Worm (Caenorhabditis elegans) whole organism, young adult: ENCODE measurements around the gene R09D1.13.

Experiments used
- C17E4.6 ChIP-seq: fragments of 200-800 bp; sonication (Bioruptor generic); IDR thresholded peaks from 2 replicates; pipeline ENCODE4 v1.3.6; 2022; ENCODE audit warnings: missing genetic modification reagents, missing genetic modification characterization, missing compliant biosample characterization
- F22D6.2 ChIP-seq: sonication (generic microtip); optimal IDR thresholded peaks from 2 replicates; lab custom pipeline; 2016; ENCODE audit warnings: mild to moderate bottlenecking, missing genetic modification characterization, missing compliant biosample characterization
- F23B12.7 ChIP-seq: sonication (generic microtip); optimal IDR thresholded peaks from 2 replicates; lab custom pipeline; 2017; ENCODE audit warnings: missing genetic modification characterization, mild to moderate bottlenecking, missing compliant biosample characterization, antibody characterized with exemption, moderate library complexity; ENCODE audit not compliant: insufficient read depth
- Y67H2A.10 ChIP-seq: fragments of 200-800 bp; sonication (Bioruptor generic); conservative IDR thresholded peaks from 2 replicates; pipeline ENCODE4 v1.3.6; 2022; ENCODE audit warnings: missing genetic modification reagents, missing genetic modification characterization, missing compliant biosample characterization
- ZK185.1 ChIP-seq: sonication (generic microtip); optimal IDR thresholded peaks from 2 replicates; lab custom pipeline; 2016; ENCODE audit warnings: mild to moderate bottlenecking, missing genetic modification characterization, missing compliant biosample characterization; ENCODE audit not compliant: poor library complexity, severe bottlenecking
- akir-1 ChIP-seq: fragments of 200-800 bp; sonication (Bioruptor generic); optimal IDR thresholded peaks from 2 replicates; lab custom pipeline; 2018; ENCODE audit warnings: mild to moderate bottlenecking, missing genetic modification characterization, moderate library complexity, missing compliant biosample characterization
- aptf-2 ChIP-seq: fragments of 200-800 bp; sonication (Bioruptor generic); conservative IDR thresholded peaks from 2 replicates; pipeline ENCODE4 v1.3.6; 2022; ENCODE audit warnings: missing genetic modification reagents, missing genetic modification characterization, missing compliant biosample characterization
- attf-5 ChIP-seq: fragments of 200-800 bp; sonication (Bioruptor generic); optimal IDR thresholded peaks from 2 replicates; lab custom pipeline; 2018; ENCODE audit warnings: mild to moderate bottlenecking, missing genetic modification characterization, missing compliant biosample characterization
- bed-1 ChIP-seq: fragments of 200-800 bp; sonication (Bioruptor generic); IDR thresholded peaks from 2 replicates; pipeline ENCODE4 v1.3.6; 2022; ENCODE audit warnings: missing genetic modification reagents, missing genetic modification characterization, missing compliant biosample characterization
- cebp-2 ChIP-seq: fragments of 200-800 bp; sonication (Bioruptor generic); IDR thresholded peaks from 2 replicates; pipeline ENCODE4 v1.3.6; 2022; ENCODE audit warnings: missing genetic modification characterization, missing compliant biosample characterization
- ceh-100 ChIP-seq: fragments of 200-800 bp; sonication (Bioruptor generic); IDR thresholded peaks from 2 replicates; pipeline ENCODE4 v1.3.6; 2022; ENCODE audit warnings: missing genetic modification reagents, missing genetic modification characterization, missing compliant biosample characterization
- ceh-58 ChIP-seq: fragments of 200-800 bp; sonication (Bioruptor generic); IDR thresholded peaks from 2 replicates; pipeline ENCODE4 v1.3.6; 2022; ENCODE audit warnings: missing genetic modification characterization, missing compliant biosample characterization
- ceh-79 ChIP-seq: sonication (generic microtip); optimal IDR thresholded peaks from 2 replicates; lab custom pipeline; 2017; ENCODE audit warnings: mild to moderate bottlenecking, missing genetic modification characterization, missing compliant biosample characterization
- die-1 ChIP-seq: sonication (generic microtip); optimal IDR thresholded peaks from 2 replicates; lab custom pipeline; 2016; ENCODE audit warnings: missing genotype, mild to moderate bottlenecking, missing genetic modification characterization, missing compliant biosample characterization
- dox-1 ChIP-seq: fragments of 200-800 bp; sonication (Bioruptor generic); IDR thresholded peaks from 2 replicates; pipeline ENCODE4 v1.3.6; 2022; ENCODE audit warnings: missing genetic modification reagents, missing genetic modification characterization, missing compliant biosample characterization
- dpff-1 ChIP-seq: sonication (generic microtip); optimal IDR thresholded peaks from 2 replicates; lab custom pipeline; 2017; ENCODE audit warnings: mild to moderate bottlenecking, missing genetic modification characterization, missing compliant biosample characterization
- efl-1 ChIP-seq: fragments of 150-350 bp; optimal IDR thresholded peaks from 2 replicates; lab custom pipeline; 2014; ENCODE audit warnings: missing biosample characterization, missing genetic modification reagents, missing genetic modification characterization
- let-526 ChIP-seq: fragments of 200-800 bp; sonication (Bioruptor generic); IDR thresholded peaks from 2 replicates; pipeline ENCODE4 v1.3.6; 2022; ENCODE audit warnings: missing genetic modification reagents, missing genetic modification characterization, missing compliant biosample characterization
- let-607 ChIP-seq, 2 experiments: fragments of 200-800 bp in 1 of 2; sonication (Bioruptor generic) in 1 of 2; sonication (generic microtip) in 1 of 2; optimal IDR thresholded peaks; 2 replicates each; lab custom pipeline; 2016 to 2018; ENCODE audit warnings: mild to moderate bottlenecking in 2 of 2, missing compliant biosample characterization in 2 of 2, missing genetic modification characterization in 2 of 2, moderate library complexity in 2 of 2, missing genotype in 1 of 2
- lin-26 ChIP-seq: fragments of 200-800 bp; sonication (Bioruptor generic); IDR thresholded peaks from 2 replicates; pipeline ENCODE4 v1.3.6; 2022; ENCODE audit warnings: missing genetic modification reagents, missing genetic modification characterization, missing compliant biosample characterization
- lin-35 ChIP-seq, 3 experiments: fragments of 150-350 bp in 2 of 3; sonication (generic microtip) in 1 of 3; optimal IDR thresholded peaks; 2 replicates each; lab custom pipeline; 2014 to 2018; ENCODE audit warnings: missing biosample characterization in 3 of 3, missing genetic modification characterization in 3 of 3, missing genetic modification reagents in 3 of 3
- lin-40 ChIP-seq: sonication (generic microtip); optimal IDR thresholded peaks from 2 replicates; lab custom pipeline; 2016; ENCODE audit warnings: missing genetic modification characterization, mild to moderate bottlenecking, missing compliant biosample characterization, missing genotype, missing genetic modification reagents
- lin-54 ChIP-seq: fragments of 200-800 bp; sonication (Bioruptor generic); optimal IDR thresholded peaks from 2 replicates; lab custom pipeline; 2018; ENCODE audit warnings: mild to moderate bottlenecking, missing genetic modification characterization, missing compliant biosample characterization
- lir-1 ChIP-seq: fragments of 200-800 bp; sonication (Bioruptor generic); conservative IDR thresholded peaks from 2 replicates; pipeline ENCODE4 v1.3.6; 2022; ENCODE audit warnings: missing genetic modification reagents, missing genetic modification characterization, missing compliant biosample characterization
- lsy-27 ChIP-seq: sonication (generic microtip); optimal IDR thresholded peaks from 2 replicates; lab custom pipeline; 2017; ENCODE audit warnings: missing genetic modification characterization, mild to moderate bottlenecking, missing compliant biosample characterization, antibody characterized with exemption, missing genotype, borderline replicate concordance; ENCODE audit not compliant: insufficient read depth
- madf-6 ChIP-seq: fragments of 200-800 bp; sonication (Bioruptor generic); IDR thresholded peaks from 2 replicates; pipeline ENCODE4 v1.3.6; 2022; ENCODE audit warnings: missing genetic modification reagents, missing genetic modification characterization, missing compliant biosample characterization
- madf-8 ChIP-seq: fragments of 200-800 bp; sonication (Bioruptor generic); conservative IDR thresholded peaks from 2 replicates; pipeline ENCODE4 v1.3.6; 2022; ENCODE audit warnings: missing genetic modification reagents, missing genetic modification characterization, missing compliant biosample characterization
- mel-28 ChIP-seq: sonication (generic microtip); optimal IDR thresholded peaks from 2 replicates; lab custom pipeline; 2016; ENCODE audit warnings: borderline replicate concordance, mild to moderate bottlenecking, missing genetic modification characterization, missing compliant biosample characterization
- mes-4 ChIP-seq: sonication (generic microtip); optimal IDR thresholded peaks from 2 replicates; lab custom pipeline; 2016; ENCODE audit warnings: missing genotype, missing genetic modification characterization, missing compliant biosample characterization
- mxl-1 ChIP-seq: sonication (generic microtip); optimal IDR thresholded peaks from 2 replicates; lab custom pipeline; 2016; ENCODE audit warnings: missing genetic modification characterization, missing compliant biosample characterization
- nfyb-1 ChIP-seq: fragments of 200-800 bp; sonication (Bioruptor generic); IDR thresholded peaks from 2 replicates; pipeline ENCODE4 v1.3.6; 2022; ENCODE audit warnings: missing genetic modification reagents, missing genetic modification characterization, missing compliant biosample characterization
- nhr-27 ChIP-seq: fragments of 200-800 bp; sonication (Bioruptor generic); optimal IDR thresholded peaks from 2 replicates; lab custom pipeline; 2018; ENCODE audit warnings: mild to moderate bottlenecking, missing genetic modification characterization, moderate library complexity, missing compliant biosample characterization
- nhr-80 ChIP-seq: sonication (generic microtip); optimal IDR thresholded peaks from 2 replicates; lab custom pipeline; 2016; ENCODE audit warnings: missing genetic modification characterization, missing compliant biosample characterization
- nhr-90 ChIP-seq: sonication (generic microtip); optimal IDR thresholded peaks from 2 replicates; lab custom pipeline; 2016; ENCODE audit warnings: missing genotype, mild to moderate bottlenecking, missing genetic modification characterization, missing compliant biosample characterization
- pbrm-1 ChIP-seq: fragments of 200-800 bp; sonication (Bioruptor generic); IDR thresholded peaks from 2 replicates; pipeline ENCODE4 v1.3.6; 2022; ENCODE audit warnings: missing genetic modification reagents, missing genetic modification characterization, missing compliant biosample characterization
- rec-8 ChIP-seq, 2 experiments: sonication (generic microtip); optimal IDR thresholded peaks; 2 replicates each; lab custom pipeline; 2016; ENCODE audit warnings: mild to moderate bottlenecking in 2 of 2, missing genetic modification characterization in 2 of 2, missing genetic modification reagents in 2 of 2, missing genotype in 2 of 2, missing biosample characterization in 1 of 2, missing compliant biosample characterization in 1 of 2, moderate library complexity in 1 of 2
- repo-1 ChIP-seq: sonication (generic microtip); optimal IDR thresholded peaks from 2 replicates; lab custom pipeline; 2017; ENCODE audit warnings: mild to moderate bottlenecking, missing genetic modification characterization, missing compliant biosample characterization
- rpc-1 ChIP-seq, 2 experiments: fragments of 150-350 bp in 1 of 2; sonication (generic microtip) in 1 of 2; optimal IDR thresholded peaks; 2 replicates each; lab custom pipeline; 2014 to 2018; ENCODE audit warnings: missing biosample characterization in 1 of 2, missing genetic modification characterization in 1 of 2, missing genetic modification reagents in 1 of 2, missing genotype in 1 of 2
- sea-2 ChIP-seq: fragments of 200-800 bp; sonication (Bioruptor generic); IDR thresholded peaks from 2 replicates; pipeline ENCODE4 v1.3.6; 2022; ENCODE audit warnings: missing genetic modification characterization, missing compliant biosample characterization
- snpc-1.1 ChIP-seq: sonication (generic microtip); optimal IDR thresholded peaks from 2 replicates; lab custom pipeline; 2017; ENCODE audit warnings: missing genetic modification characterization, mild to moderate bottlenecking, missing compliant biosample characterization, antibody characterized with exemption, moderate library complexity, missing genotype, missing genetic modification reagents; ENCODE audit not compliant: insufficient read depth
- somi-1 ChIP-seq: fragments of 200-800 bp; sonication (Bioruptor generic); optimal IDR thresholded peaks from 2 replicates; lab custom pipeline; 2018; ENCODE audit warnings: mild to moderate bottlenecking, missing genetic modification characterization, missing compliant biosample characterization
- sptf-2 ChIP-seq: fragments of 200-800 bp; sonication (Bioruptor generic); optimal IDR thresholded peaks from 2 replicates; lab custom pipeline; 2018; ENCODE audit warnings: mild to moderate bottlenecking, missing genetic modification characterization, missing compliant biosample characterization
- zim-3 ChIP-seq: sonication (generic microtip); optimal IDR thresholded peaks from 2 replicates; lab custom pipeline; 2017; ENCODE audit warnings: mild to moderate bottlenecking, missing genetic modification characterization, moderate library complexity, missing compliant biosample characterization
- ztf-18 ChIP-seq: sonication (generic microtip); optimal IDR thresholded peaks from 2 replicates; lab custom pipeline; 2016; ENCODE audit warnings: missing genotype, mild to moderate bottlenecking, missing genetic modification characterization, missing compliant biosample characterization
- ztf-28 ChIP-seq: fragments of 200-800 bp; sonication (Bioruptor generic); IDR thresholded peaks from 2 replicates; pipeline ENCODE4 v1.3.6; 2022; ENCODE audit warnings: missing genetic modification reagents, missing genetic modification characterization, missing compliant biosample characterization
- ztf-3 ChIP-seq: fragments of 200-800 bp; sonication (Bioruptor generic); optimal IDR thresholded peaks from 2 replicates; lab custom pipeline; 2018; ENCODE audit warnings: mild to moderate bottlenecking, missing genetic modification characterization, missing compliant biosample characterization

R09D1.13 gene

ce11 chrII:9416381-9417276 lies 28.6 kb downstream of the R09D1.13 start, which contains the start of the genes gss-1 and chch-3 (continued):
- TF ChIP-seq lsy-27 (tag; lab: Kevin White, UChicago) (no peak), ZK185.1 (tag; lab: Kevin White, UChicago) (peak; percentile 25), dpff-1 (tag; lab: Kevin White, UChicago) (no peak), cebp-2 (GFP tag; lab: Robert Waterston, UW) (no peak), let-526 (GFP tag; lab: Robert Waterston, UW) (no peak), F22D6.2 (tag; lab: Kevin White, UChicago) (no peak), aptf-2 (GFP tag; lab: Robert Waterston, UW) (no peak), ceh-100 (GFP tag; lab: Robert Waterston, UW) (no peak), mes-4 (no peak), ceh-79 (tag; lab: Kevin White, UChicago) (no peak), lin-35 (GFP tag; optimal IDR thresholded peaks at IDR 0.05; lab: Kevin White, UChicago) (peak in 1 of 3 experiments; percentile 36), sptf-2 (GFP tag; lab: Kevin White, UChicago) (no peak), efl-1 (GFP tag; lab: Kevin White, UChicago) (peak; percentile 7), ztf-28 (GFP tag; lab: Robert Waterston, UW) (no peak), rec-8 (tag; optimal IDR thresholded peaks at IDR 0.05; lab: Kevin White, UChicago) (no peak), F23B12.7 (tag; lab: Kevin White, UChicago) (no peak), Y67H2A.10 (no peak), repo-1 (tag; lab: Kevin White, UChicago) (no peak), mxl-1 (no peak), madf-6 (GFP tag; lab: Robert Waterston, UW) (peak; percentile 51), ztf-3 (GFP tag; lab: Kevin White, UChicago) (no peak), akir-1 (GFP tag; lab: Kevin White, UChicago) (no peak), nfyb-1 (no peak), somi-1 (no peak), pbrm-1 (GFP tag; lab: Robert Waterston, UW) (no peak), lin-54 (GFP tag; lab: Kevin White, UChicago) (peak; percentile 49), snpc-1.1 (tag; lab: Kevin White, UChicago) (no peak), bed-1 (no peak), C17E4.6 (no peak), nhr-90 (tag; lab: Kevin White, UChicago) (no peak), lin-26 (no peak), lin-40 (tag; lab: Kevin White, UChicago) (no peak), ceh-58 (GFP tag; lab: Robert Waterston, UW) (no peak), attf-5 (peak; percentile 32), rpc-1 (optimal IDR thresholded peaks at IDR 0.05; lab: Kevin White, UChicago) (no peak), rpc-1 (tag; optimal IDR thresholded peaks at IDR 0.05; lab: Kevin White, UChicago) (no peak), sea-2 (GFP tag; lab: Robert Waterston, UW) (no peak), nhr-27 (no peak), die-1 (tag; lab: Kevin White, UChicago) (no peak), lir-1 (no peak), mel-28 (tag; lab: Kevin White, UChicago) (no peak), let-607 (tag; optimal IDR thresholded peaks at IDR 0.05; lab: Kevin White, UChicago) (no peak), zim-3 (tag; lab: Kevin White, UChicago) (no peak), ztf-18 (peak; percentile 93), nhr-80 (peak; percentile 74), madf-8 (GFP tag; lab: Robert Waterston, UW) (no peak), dox-1 (GFP tag; lab: Robert Waterston, UW) (peak; percentile 53)
